Fruit fly (Drosophila melanogaster): ENCODE data around the gene X11L.

The X11L gene

dm6 chrX:17595822-17596221, 3.6 kb upstream of the X11L start (continued):
- TF ChIP-seq bab2 (GFP tag; optimal IDR thresholded peaks at IDR 0.05) = peak; percentile 14
- 0 out of 2 replicates have a peak, but pooled peaks have one; percentile 24 for TF ChIP-seq Oaz (GFP tag; IDR thresholded peaks at IDR 0.05)
- peak; percentile 25; the same call in 1 of the 3 replicates for TF ChIP-seq C15 (GFP tag; IDR thresholded peaks at IDR 0.05)
- no peak for TF ChIP-seq z (GFP tag; IDR thresholded peaks at IDR 0.05)
- no peak for TF ChIP-seq CG6254 (GFP tag; optimal IDR thresholded peaks at IDR 0.05)
- TF ChIP-seq Mrtf (GFP tag; IDR thresholded peaks at IDR 0.05) = peak; percentile 72; the same call in 2 of the 3 replicates
- peak; percentile 12 for TF ChIP-seq CG7987 (GFP tag; optimal IDR thresholded peaks at IDR 0.05)
- TF ChIP-seq ftz-f1 (GFP tag; optimal IDR thresholded peaks at IDR 0.05) = peak; percentile 10
- peak; percentile 60 for TF ChIP-seq E2f2 (GFP tag; IDR thresholded peaks at IDR 0.05)
- TF ChIP-seq Bgb (GFP tag; IDR thresholded peaks at IDR 0.05; ENCODE audit: partially characterized antibody) = no peak
- TF ChIP-seq Deaf1 (tag; optimal IDR thresholded peaks at IDR 0.05) = peak; percentile 50
- TF ChIP-seq Ravus (GFP tag; IDR thresholded peaks at IDR 0.05) = peak; percentile 69
- TF ChIP-seq tio (GFP tag; optimal IDR thresholded peaks at IDR 0.05) = no peak
- TF ChIP-seq chn (GFP tag; optimal IDR thresholded peaks at IDR 0.05) = peak; percentile 56
- no peak for TF ChIP-seq HLH4C (GFP tag; IDR thresholded peaks at IDR 0.05; ENCODE audit: partially characterized antibody)
- TF ChIP-seq sr (GFP tag; IDR thresholded peaks at IDR 0.05) = no peak
- TF ChIP-seq Eip74EF (GFP tag; optimal IDR thresholded peaks at IDR 0.05) = no peak
- peak; percentile 69 for TF ChIP-seq CG7556 (GFP tag; optimal IDR thresholded peaks at IDR 0.05)
- TF ChIP-seq CG3995 (GFP tag; optimal IDR thresholded peaks at IDR 0.05) = peak; percentile 22
- TF ChIP-seq ttk (GFP tag; IDR thresholded peaks at IDR 0.05) = peak; percentile 75
- peak; percentile 60 for TF ChIP-seq Asciz (GFP tag; optimal IDR thresholded peaks at IDR 0.05)
- TF ChIP-seq CG34422 (GFP tag; IDR thresholded peaks at IDR 0.05) = peak; percentile 83
- TF ChIP-seq CG9727 (GFP tag; optimal IDR thresholded peaks at IDR 0.05) = peak; percentile 80
- peak; percentile 19 for TF ChIP-seq CG7786 (GFP tag; optimal IDR thresholded peaks at IDR 0.05)
- peak; percentile 48 for TF ChIP-seq CG4404 (GFP tag; IDR thresholded peaks at IDR 0.05)
- no peak for TF ChIP-seq abd-A (tag; optimal IDR thresholded peaks at IDR 0.05)
- no peak for TF ChIP-seq CG8478 (optimal IDR thresholded peaks at IDR 0.05)
- peak; percentile 59 for TF ChIP-seq nmo (GFP tag; optimal IDR thresholded peaks at IDR 0.05)
- peak; percentile 76 for TF ChIP-seq CG12659 (GFP tag; optimal IDR thresholded peaks at IDR 0.05)
- TF ChIP-seq CG18764 (GFP tag; optimal IDR thresholded peaks at IDR 0.05) = peak; percentile 62
- TF ChIP-seq BtbVII (GFP tag; optimal IDR thresholded peaks at IDR 0.05) = peak; percentile 75
- peak; percentile 85 for TF ChIP-seq CG7372 (GFP tag; IDR thresholded peaks at IDR 0.05)
- TF ChIP-seq CG11504 (tag; optimal IDR thresholded peaks at IDR 0.05) = peak; percentile 84
- TF ChIP-seq CG14860 (GFP tag; IDR thresholded peaks at IDR 0.05; ENCODE audit: partially characterized antibody) = no peak
- TF ChIP-seq ap (GFP tag; IDR thresholded peaks at IDR 0.05) = peak; percentile 70
- no peak for TF ChIP-seq CG2202 (tag; optimal IDR thresholded peaks at IDR 0.05)
- no peak for TF ChIP-seq br (optimal IDR thresholded peaks at IDR 0.05)
- no peak for TF ChIP-seq btn (GFP tag; optimal IDR thresholded peaks at IDR 0.05)
- peak; percentile 65 for TF ChIP-seq CG10654 (GFP tag; optimal IDR thresholded peaks at IDR 0.05)
- peak; percentile 46 for TF ChIP-seq ems (GFP tag; optimal IDR thresholded peaks at IDR 0.05)
- no peak for TF ChIP-seq Dip2 (GFP tag; IDR thresholded peaks at IDR 0.05)
- TF ChIP-seq H2.0 (GFP tag; IDR thresholded peaks at IDR 0.05) = peak; percentile 78
- peak; percentile 75 for TF ChIP-seq Dek (tag; optimal IDR thresholded peaks at IDR 0.05)
- TF ChIP-seq her (GFP tag; optimal IDR thresholded peaks at IDR 0.05) = peak; percentile 30
- no peak for TF ChIP-seq unc-4 (GFP tag; IDR thresholded peaks at IDR 0.05; ENCODE audit: partially characterized antibody)
- peak; percentile 82 for TF ChIP-seq CG2889 (GFP tag; IDR thresholded peaks at IDR 0.05)
- TF ChIP-seq CG3163 (GFP tag; optimal IDR thresholded peaks at IDR 0.05) = no peak
- TF ChIP-seq Camta (GFP tag; optimal IDR thresholded peaks at IDR 0.05) = peak; percentile 12
- TF ChIP-seq stwl (tag; optimal IDR thresholded peaks at IDR 0.05) = no peak
- no peak for TF ChIP-seq B-H2 (GFP tag; optimal IDR thresholded peaks at IDR 0.05)
- no peak for TF ChIP-seq cg (GFP tag; optimal IDR thresholded peaks at IDR 0.05)
- peak; percentile 69 for TF ChIP-seq CG15514 (GFP tag; optimal IDR thresholded peaks at IDR 0.05)

All from whole organism, embryonic.